Worm (Caenorhabditis elegans) whole organism, L1 larva: ENCODE results near the gene oac-7.

Source experiments
- ama-1 ChIP-seq: fragments of 150-350 bp; optimal IDR thresholded peaks from 2 replicates; lab custom pipeline; 2014
- dsc-1 ChIP-seq: sonication (generic microtip); optimal IDR thresholded peaks from 2 replicates; lab custom pipeline; 2016; ENCODE audit warnings: mild to moderate bottlenecking, missing genetic modification characterization, missing compliant biosample characterization
- fkh-4 ChIP-seq: sonication (generic microtip); optimal IDR thresholded peaks from 2 replicates; lab custom pipeline; 2016; ENCODE audit warnings: missing compliant biosample characterization, missing genetic modification characterization, borderline replicate concordance
- unc-62 ChIP-seq: fragments of 150-350 bp; optimal IDR thresholded peaks from 2 replicates; lab custom pipeline; 2014; ENCODE audit warnings: missing biosample characterization, missing genetic modification reagents, missing genetic modification characterization
- ztf-11 ChIP-seq, 2 experiments: sonication (generic microtip); optimal IDR thresholded peaks; 2 replicates each; lab custom pipeline; 2016 to 2017; ENCODE audit warnings: missing genetic modification characterization in 2 of 2, missing biosample characterization in 1 of 2, missing compliant biosample characterization in 1 of 2

- TF ChIP-seq ztf-11 (tag; optimal IDR thresholded peaks at IDR 0.05; lab: Kevin White, UChicago) (no peak), dsc-1 (tag; lab: Kevin White, UChicago) (no peak), fkh-4 (tag; lab: Kevin White, UChicago) (no peak), unc-62 (GFP tag; lab: Kevin White, UChicago) (no peak), ama-1 (lab: Kevin White, UChicago) (no peak)
Observed at ce11 chrV:16277918-16278317, 31.7 kb upstream of the oac-7 start, which contains the start of gene cyp-37B1.
